Fruit fly (Drosophila melanogaster) whole organism, embryonic: ENCODE measurements around the gene ver.
A peak's percentile ranks its signal among the peaks of the same experiment; 100 is the strongest.

Source experiments
- CG10147 ChIP-seq: fragments of 200-800 bp; sonication (Bioruptor generic); optimal IDR thresholded peaks from 2 replicates; lab custom pipeline; 2019; ENCODE audit warnings: missing biosample characterization, mild to moderate bottlenecking, missing genetic modification characterization, moderate library complexity
- CG10366 ChIP-seq: fragments of 200-800 bp; sonication (Bioruptor generic); IDR thresholded peaks from 2 replicates; pipeline ENCODE4 v1.3.6; 2022; ENCODE audit warnings: missing biosample characterization, missing genetic modification characterization
- CG11696 ChIP-seq: fragments of 200-800 bp; sonication (Bioruptor generic); IDR thresholded peaks from 2 replicates; pipeline ENCODE4 v1.3.6; 2022; ENCODE audit warnings: missing biosample characterization, missing genetic modification characterization
- CG12155 ChIP-seq: fragments of 200-800 bp; sonication (Bioruptor generic); optimal IDR thresholded peaks from 3 replicates; lab custom pipeline; 2016; ENCODE audit warnings: missing biosample characterization, missing genetic modification characterization
- CG13624 ChIP-seq: fragments of 200-800 bp; sonication (Bioruptor generic); optimal IDR thresholded peaks from 2 replicates; lab custom pipeline; 2016; ENCODE audit warnings: missing biosample characterization, missing genetic modification characterization
- CG15479 ChIP-seq: fragments of 200-800 bp; sonication (Bioruptor generic); optimal IDR thresholded peaks from 3 replicates; lab custom pipeline; 2019; ENCODE audit warnings: missing biosample characterization, mild to moderate bottlenecking, missing genetic modification characterization, moderate library complexity
- CG16813 ChIP-seq: fragments of 200-800 bp; sonication (Bioruptor generic); IDR thresholded peaks from 3 replicates; pipeline ENCODE4 v1.3.6; 2022; ENCODE audit warnings: missing biosample characterization, missing genetic modification characterization; ENCODE audit not compliant: partially characterized antibody
- CG16863 ChIP-seq: fragments of 200-800 bp; sonication (Bioruptor generic); optimal IDR thresholded peaks from 3 replicates; lab custom pipeline; 2016; ENCODE audit warnings: missing biosample characterization, missing genetic modification characterization
- CG17568 ChIP-seq: fragments of 200-800 bp; sonication (Bioruptor generic); optimal IDR thresholded peaks from 2 replicates; lab custom pipeline; 2018; ENCODE audit warnings: missing biosample characterization, mild to moderate bottlenecking, missing genetic modification characterization, moderate library complexity
- CG17802 ChIP-seq: fragments of 200-800 bp; sonication (Bioruptor generic); optimal IDR thresholded peaks from 2 replicates; lab custom pipeline; 2018; ENCODE audit warnings: missing biosample characterization, mild to moderate bottlenecking, missing genetic modification characterization, moderate library complexity
- CG18599 ChIP-seq: fragments of 200-800 bp; sonication (Bioruptor generic); optimal IDR thresholded peaks from 3 replicates; lab custom pipeline; 2017; ENCODE audit warnings: missing biosample characterization, missing genetic modification characterization, mild to moderate bottlenecking, moderate library complexity, missing genetic modification reagents
- CG31365 ChIP-seq: fragments of 200-800 bp; sonication (Bioruptor generic); optimal IDR thresholded peaks from 2 replicates; lab custom pipeline; 2018; ENCODE audit warnings: missing biosample characterization, mild to moderate bottlenecking, missing genetic modification characterization
- CG32767 ChIP-seq: fragments of 200-800 bp; sonication (Bioruptor generic); IDR thresholded peaks from 2 replicates; pipeline ENCODE4 v1.3.6; 2022; ENCODE audit warnings: missing biosample characterization, missing genetic modification characterization
- CG4282 ChIP-seq: fragments of 200-800 bp; sonication (Bioruptor generic); optimal IDR thresholded peaks from 2 replicates; lab custom pipeline; 2016; ENCODE audit warnings: missing biosample characterization, missing genetic modification characterization
- CG6765 ChIP-seq: fragments of 200-800 bp; sonication (Bioruptor generic); optimal IDR thresholded peaks from 3 replicates; lab custom pipeline; 2017; ENCODE audit warnings: missing biosample characterization, mild to moderate bottlenecking, missing genetic modification characterization
- CG8944 ChIP-seq: fragments of 200-800 bp; sonication (Bioruptor generic); optimal IDR thresholded peaks from 3 replicates; lab custom pipeline; 2016; ENCODE audit warnings: missing biosample characterization, missing genetic modification characterization
- CG9437 ChIP-seq: fragments of 200-800 bp; sonication (Bioruptor generic); optimal IDR thresholded peaks from 2 replicates; lab custom pipeline; 2018; ENCODE audit warnings: missing biosample characterization, mild to moderate bottlenecking, missing genetic modification characterization
- Camta ChIP-seq: fragments of 200-800 bp; sonication (Bioruptor generic); optimal IDR thresholded peaks from 2 replicates; lab custom pipeline; 2016; ENCODE audit warnings: missing biosample characterization, missing genetic modification characterization
- Dfd ChIP-seq, 2 experiments: fragments of >200 bp; optimal IDR thresholded peaks; 2 replicates each; lab custom pipeline; 2017; ENCODE audit warnings: missing biosample characterization in 2 of 2, missing genetic modification characterization in 2 of 2
- Dip2 ChIP-seq: fragments of 200-800 bp; sonication (Bioruptor generic); IDR thresholded peaks from 2 replicates; pipeline ENCODE4 v1.3.6; 2022; ENCODE audit warnings: missing biosample characterization, missing genetic modification characterization
- Doc2 ChIP-seq: fragments of 200-800 bp; sonication (Bioruptor generic); IDR thresholded peaks from 2 replicates; pipeline ENCODE4 v1.3.6; 2022; ENCODE audit warnings: missing biosample characterization, missing genetic modification characterization
- Doc3 ChIP-seq: fragments of 200-800 bp; sonication (Bioruptor generic); IDR thresholded peaks from 3 replicates; pipeline ENCODE4 v1.3.6; 2022; ENCODE audit warnings: missing biosample characterization, missing genetic modification characterization; ENCODE audit not compliant: partially characterized antibody
- Dp ChIP-seq: fragments of 200-800 bp; sonication (Bioruptor generic); optimal IDR thresholded peaks from 2 replicates; lab custom pipeline; 2018; ENCODE audit warnings: missing biosample characterization, mild to moderate bottlenecking, missing genetic modification characterization, moderate library complexity
- HLH3B ChIP-seq: fragments of 200-800 bp; sonication (Bioruptor generic); IDR thresholded peaks from 2 replicates; pipeline ENCODE4 v1.3.6; 2022; ENCODE audit warnings: missing biosample characterization, missing genetic modification characterization
- HLH54F ChIP-seq: fragments of 200-800 bp; sonication (Bioruptor generic); optimal IDR thresholded peaks from 3 replicates; lab custom pipeline; 2016; ENCODE audit warnings: missing biosample characterization, missing genetic modification characterization
- Hr3 ChIP-seq: fragments of 200-800 bp; sonication (Bioruptor generic); optimal IDR thresholded peaks from 3 replicates; lab custom pipeline; 2016; ENCODE audit warnings: missing biosample characterization, missing genetic modification characterization
- Hr78 ChIP-seq, 2 experiments: fragments of 200-800 bp in 1 of 2; fragments of >200 bp in 1 of 2; sonication (Bioruptor generic) in 1 of 2; optimal IDR thresholded peaks; 2 replicates each; lab custom pipeline; 2017 to 2019; ENCODE audit warnings: missing biosample characterization in 2 of 2, missing genetic modification characterization in 2 of 2, mild to moderate bottlenecking in 1 of 2, moderate library complexity in 1 of 2
- MTF-1 ChIP-seq: fragments of 200-800 bp; sonication (Bioruptor generic); optimal IDR thresholded peaks from 2 replicates; lab custom pipeline; 2018; ENCODE audit warnings: missing biosample characterization, mild to moderate bottlenecking, missing genetic modification characterization, borderline replicate concordance
- Mes4 ChIP-seq: fragments of 200-800 bp; sonication (Bioruptor generic); optimal IDR thresholded peaks from 2 replicates; lab custom pipeline; 2016; ENCODE audit warnings: missing biosample characterization, missing genetic modification characterization
- PHDP ChIP-seq: fragments of 200-800 bp; sonication (Bioruptor generic); optimal IDR thresholded peaks from 3 replicates; lab custom pipeline; 2018; ENCODE audit warnings: missing biosample characterization, mild to moderate bottlenecking, missing genetic modification characterization, moderate library complexity
- Scr ChIP-seq: fragments of 200-800 bp; sonication (Bioruptor generic); IDR thresholded peaks from 2 replicates; pipeline ENCODE4 v1.3.6; 2022; ENCODE audit warnings: missing biosample characterization, missing genetic modification characterization; ENCODE audit not compliant: partially characterized antibody
- aop ChIP-seq: fragments of 200-800 bp; sonication (Bioruptor generic); IDR thresholded peaks from 2 replicates; pipeline ENCODE4 v1.3.6; 2022; ENCODE audit warnings: missing biosample characterization, missing genetic modification characterization
- ase ChIP-seq: fragments of 200-800 bp; sonication (Bioruptor generic); IDR thresholded peaks from 3 replicates; pipeline ENCODE4 v1.3.6; 2022; ENCODE audit warnings: missing biosample characterization, missing genetic modification characterization
- bab2 ChIP-seq: fragments of 200-800 bp; sonication (Bioruptor generic); optimal IDR thresholded peaks from 2 replicates; lab custom pipeline; 2016; ENCODE audit warnings: missing biosample characterization, missing genetic modification characterization
- cad ChIP-seq: fragments of >200 bp; optimal IDR thresholded peaks from 2 replicates; lab custom pipeline; 2017; ENCODE audit warnings: missing biosample characterization, missing genetic modification characterization
- disco-r ChIP-seq: fragments of 200-800 bp; sonication (Bioruptor generic); optimal IDR thresholded peaks from 2 replicates; lab custom pipeline; 2016; ENCODE audit warnings: missing biosample characterization, missing genetic modification characterization
- eyg ChIP-seq: fragments of 200-800 bp; sonication (Bioruptor generic); optimal IDR thresholded peaks from 3 replicates; lab custom pipeline; 2016; ENCODE audit warnings: missing biosample characterization, missing genetic modification characterization
- fru ChIP-seq: fragments of >200 bp; optimal IDR thresholded peaks from 2 replicates; lab custom pipeline; 2017
- gt ChIP-seq: fragments of 200-800 bp; sonication (Bioruptor generic); IDR thresholded peaks from 2 replicates; pipeline ENCODE4 v1.3.6; 2022; ENCODE audit warnings: missing biosample characterization, missing genetic modification characterization
- kah ChIP-seq: fragments of 200-800 bp; sonication (Bioruptor generic); optimal IDR thresholded peaks from 2 replicates; lab custom pipeline; 2018; ENCODE audit warnings: missing biosample characterization, mild to moderate bottlenecking, missing genetic modification characterization
- knrl ChIP-seq: fragments of 200-800 bp; sonication (Bioruptor generic); IDR thresholded peaks from 3 replicates; pipeline ENCODE4 v1.3.6; 2022; ENCODE audit warnings: missing biosample characterization, missing genetic modification characterization; ENCODE audit not compliant: partially characterized antibody
- nerfin-1 ChIP-seq: fragments of 200-800 bp; sonication (Bioruptor generic); optimal IDR thresholded peaks from 3 replicates; lab custom pipeline; 2019; ENCODE audit warnings: missing biosample characterization, mild to moderate bottlenecking, missing genetic modification characterization, moderate library complexity
- run ChIP-seq: fragments of 200-800 bp; sonication (Bioruptor generic); optimal IDR thresholded peaks from 3 replicates; lab custom pipeline; 2018; ENCODE audit warnings: missing biosample characterization, mild to moderate bottlenecking, missing genetic modification characterization
- sens-2 ChIP-seq: fragments of 200-800 bp; sonication (Bioruptor generic); IDR thresholded peaks from 2 replicates; pipeline ENCODE4 v1.3.6; 2022; ENCODE audit warnings: missing biosample characterization, missing genetic modification characterization
- slou ChIP-seq: fragments of 200-800 bp; sonication (Bioruptor generic); optimal IDR thresholded peaks from 3 replicates; lab custom pipeline; 2016; ENCODE audit warnings: missing biosample characterization, missing genetic modification characterization
- so ChIP-seq: fragments of 200-800 bp; sonication (Bioruptor generic); IDR thresholded peaks from 3 replicates; pipeline ENCODE4 v1.3.6; 2022; ENCODE audit warnings: missing biosample characterization, missing genetic modification characterization
- sug ChIP-seq: fragments of 200-800 bp; optimal IDR thresholded peaks from 2 replicates; lab custom pipeline; 2019; ENCODE audit warnings: missing biosample characterization, mild to moderate bottlenecking, missing genetic modification characterization, moderate library complexity
- tio ChIP-seq: fragments of 200-800 bp; sonication (Bioruptor generic); optimal IDR thresholded peaks from 2 replicates; lab custom pipeline; 2017; ENCODE audit warnings: missing biosample characterization, missing genetic modification characterization, inconsistent platforms
- unc-4 ChIP-seq: fragments of 200-800 bp; sonication (Bioruptor generic); IDR thresholded peaks from 2 replicates; pipeline ENCODE4 v1.3.6; 2022; ENCODE audit warnings: missing biosample characterization, missing genetic modification characterization; ENCODE audit not compliant: partially characterized antibody
- zen2 ChIP-seq: fragments of 200-800 bp; sonication (Bioruptor generic); IDR thresholded peaks from 3 replicates; pipeline ENCODE4 v1.3.6; 2022; ENCODE audit warnings: missing biosample characterization, missing genetic modification characterization; ENCODE audit not compliant: partially characterized antibody

Gene ver

dm6 chr3L:12523941-12524340 is at the start of gene ver, which contains the start of gene Gcn5 (continued):
- TF ChIP-seq unc-4 (GFP tag; lab: Robert Waterston, UW): no peak
- peak; percentile 74 for TF ChIP-seq CG6765 (GFP tag; lab: Kevin White, UChicago)
- peak; percentile 94 for TF ChIP-seq PHDP (tag; lab: Kevin White, UChicago)
- TF ChIP-seq CG17568 (GFP tag; lab: Kevin White, UChicago): no peak
- peak; percentile 86 for TF ChIP-seq CG9437
- TF ChIP-seq CG10366: peak; percentile 95
- TF ChIP-seq Doc2 (GFP tag; lab: Robert Waterston, UW): peak; percentile 53; the same call in 1 of the 2 replicates
- peak; percentile 89 for TF ChIP-seq CG12155 (GFP tag; lab: Kevin White, UChicago)
- TF ChIP-seq sug (tag; lab: Kevin White, UChicago): peak; percentile 84
- peak; percentile 90 for TF ChIP-seq CG10147 (GFP tag; lab: Kevin White, UChicago)
- peak; percentile 65 for TF ChIP-seq CG31365 (tag; lab: Kevin White, UChicago)
- no peak for TF ChIP-seq Hr78 (GFP tag; optimal IDR thresholded peaks at IDR 0.05; lab: Kevin White, UChicago)
- peak; percentile 58 for TF ChIP-seq Dp (GFP tag; lab: Kevin White, UChicago)
- peak; percentile 54 for TF ChIP-seq Mes4 (GFP tag; lab: Kevin White, UChicago)
- TF ChIP-seq Camta (GFP tag; lab: Kevin White, UChicago): peak; percentile 80
- TF ChIP-seq cad (GFP tag; lab: Kevin White, UChicago): no peak
- peak; percentile 93 for TF ChIP-seq Hr3 (GFP tag; lab: Kevin White, UChicago)
- peak; percentile 35 for TF ChIP-seq disco-r (GFP tag; lab: Kevin White, UChicago)
- peak; percentile 21; the same call in 1 of the 2 replicates for TF ChIP-seq Dip2 (GFP tag; lab: Robert Waterston, UW)
- TF ChIP-seq aop (GFP tag; lab: Robert Waterston, UW): 0 out of 2 replicates have a peak, but pooled peaks have one; percentile 52
- peak; percentile 75 for TF ChIP-seq run (tag; lab: Kevin White, UChicago)
- TF ChIP-seq Scr: no peak
- TF ChIP-seq eyg (GFP tag; lab: Kevin White, UChicago): peak; percentile 73
- no peak for TF ChIP-seq Doc3 (GFP tag; lab: Robert Waterston, UW)
- peak; percentile 91 for TF ChIP-seq ase (GFP tag; lab: Robert Waterston, UW)
- TF ChIP-seq CG15479 (GFP tag; lab: Kevin White, UChicago): peak; percentile 56
- TF ChIP-seq CG13624 (GFP tag; lab: Kevin White, UChicago): peak; percentile 85
- peak; percentile 71 for TF ChIP-seq MTF-1 (GFP tag; lab: Kevin White, UChicago)
- TF ChIP-seq nerfin-1 (tag; lab: Kevin White, UChicago): peak; percentile 82
- no peak for TF ChIP-seq zen2 (GFP tag; lab: Robert Waterston, UW)
- TF ChIP-seq tio (GFP tag; lab: Kevin White, UChicago): no peak
- no peak for TF ChIP-seq Dfd (GFP tag; optimal IDR thresholded peaks at IDR 0.05; lab: Kevin White, UChicago)
- TF ChIP-seq CG16863 (GFP tag; lab: Kevin White, UChicago): peak; percentile 79
- TF ChIP-seq sens-2 (GFP tag; lab: Robert Waterston, UW): peak; percentile 82; the same call in 1 of the 2 replicates
- no peak for TF ChIP-seq knrl (GFP tag; lab: Robert Waterston, UW)
- peak; percentile 84 for TF ChIP-seq slou (GFP tag; lab: Kevin White, UChicago)
- peak; percentile 85 for TF ChIP-seq CG11696 (GFP tag; lab: Robert Waterston, UW)
- no peak for TF ChIP-seq CG16813 (GFP tag; lab: Robert Waterston, UW)
- TF ChIP-seq gt (GFP tag; lab: Robert Waterston, UW): peak; percentile 77
- peak; percentile 90 for TF ChIP-seq CG32767
- peak; percentile 92 for TF ChIP-seq HLH3B
- TF ChIP-seq bab2 (GFP tag; lab: Kevin White, UChicago): peak; percentile 90
- peak; percentile 89; the same call in 2 of the 3 replicates for TF ChIP-seq so (GFP tag; lab: Robert Waterston, UW)
- peak; percentile 70 for TF ChIP-seq CG17802
- peak; percentile 89 for TF ChIP-seq HLH54F
- peak; percentile 79 for TF ChIP-seq CG8944 (GFP tag; lab: Kevin White, UChicago)
- peak; percentile 94 for TF ChIP-seq CG18599
- TF ChIP-seq fru (lab: Kevin White, UChicago): no peak
- TF ChIP-seq CG4282 (GFP tag; lab: Kevin White, UChicago): peak; percentile 10
- TF ChIP-seq kah (GFP tag; lab: Kevin White, UChicago): peak; percentile 71
